Worm (Caenorhabditis elegans) whole organism, young adult: ENCODE results near the gene thn-6.

Source experiments
- D2030.7 ChIP-seq: fragments of 200-800 bp; sonication (Bioruptor generic); IDR thresholded peaks from 2 replicates; pipeline ENCODE4 v1.3.6; 2022; ENCODE audit warnings: missing genetic modification reagents, missing genetic modification characterization, missing compliant biosample characterization
- F39B2.1 ChIP-seq: fragments of 200-800 bp; sonication (Bioruptor generic); IDR thresholded peaks from 2 replicates; pipeline ENCODE4 v1.3.6; 2022; ENCODE audit warnings: missing genetic modification reagents, missing genetic modification characterization, missing compliant biosample characterization
- F57A8.1 ChIP-seq: fragments of 200-800 bp; sonication (Bioruptor generic); optimal IDR thresholded peaks from 2 replicates; lab custom pipeline; 2018; ENCODE audit warnings: mild to moderate bottlenecking, missing genetic modification characterization, moderate library complexity, missing compliant biosample characterization
- K12H6.12 ChIP-seq: fragments of 200-800 bp; sonication (Bioruptor generic); optimal IDR thresholded peaks from 2 replicates; lab custom pipeline; 2018; ENCODE audit warnings: mild to moderate bottlenecking, missing genetic modification characterization, missing compliant biosample characterization
- T07F8.4 ChIP-seq: sonication (generic microtip); optimal IDR thresholded peaks from 2 replicates; lab custom pipeline; 2016; ENCODE audit warnings: mild to moderate bottlenecking, missing genetic modification characterization, moderate library complexity, missing compliant biosample characterization
- Y53F4B.3 ChIP-seq: fragments of 200-800 bp; sonication (Bioruptor generic); IDR thresholded peaks from 2 replicates; pipeline ENCODE4 v1.3.6; 2022; ENCODE audit warnings: missing genetic modification reagents, missing genetic modification characterization, missing compliant biosample characterization
- Y53G8AR.9 ChIP-seq: fragments of 200-800 bp; sonication (Bioruptor generic); conservative IDR thresholded peaks from 2 replicates; pipeline ENCODE4 v1.3.6; 2022; ENCODE audit warnings: missing genetic modification reagents, missing genetic modification characterization, missing compliant biosample characterization
- Y56A3A.18 ChIP-seq: fragments of 200-800 bp; sonication (Bioruptor generic); IDR thresholded peaks from 2 replicates; pipeline ENCODE4 v1.3.6; 2022; ENCODE audit warnings: missing genetic modification reagents, missing genetic modification characterization, missing compliant biosample characterization
- Y67H2A.10 ChIP-seq: fragments of 200-800 bp; sonication (Bioruptor generic); conservative IDR thresholded peaks from 2 replicates; pipeline ENCODE4 v1.3.6; 2022; ENCODE audit warnings: missing genetic modification reagents, missing genetic modification characterization, missing compliant biosample characterization
- Y79H2A.3 ChIP-seq: fragments of 200-800 bp; sonication (Bioruptor generic); conservative IDR thresholded peaks from 2 replicates; pipeline ENCODE4 v1.3.6; 2022; ENCODE audit warnings: missing genetic modification reagents, missing genetic modification characterization, missing compliant biosample characterization
- ama-1 ChIP-seq, 3 experiments: fragments of 150-350 bp in 1 of 3; sonication (generic microtip) in 2 of 3; optimal IDR thresholded peaks; 2 replicates each; lab custom pipeline; 2014 to 2018; ENCODE audit warnings: missing biosample characterization in 2 of 3, missing genetic modification characterization in 2 of 3, missing genetic modification reagents in 2 of 3
- aptf-2 ChIP-seq: fragments of 200-800 bp; sonication (Bioruptor generic); conservative IDR thresholded peaks from 2 replicates; pipeline ENCODE4 v1.3.6; 2022; ENCODE audit warnings: missing genetic modification reagents, missing genetic modification characterization, missing compliant biosample characterization
- attf-6 ChIP-seq: fragments of 200-800 bp; sonication (Bioruptor generic); IDR thresholded peaks from 2 replicates; pipeline ENCODE4 v1.3.6; 2022; ENCODE audit warnings: missing genetic modification reagents, missing genetic modification characterization, missing compliant biosample characterization
- bed-2 ChIP-seq: fragments of 200-800 bp; sonication (Bioruptor generic); IDR thresholded peaks from 2 replicates; pipeline ENCODE4 v1.3.6; 2022; ENCODE audit warnings: missing genetic modification reagents, missing genetic modification characterization, missing compliant biosample characterization
- ceh-100 ChIP-seq: fragments of 200-800 bp; sonication (Bioruptor generic); IDR thresholded peaks from 2 replicates; pipeline ENCODE4 v1.3.6; 2022; ENCODE audit warnings: missing genetic modification reagents, missing genetic modification characterization, missing compliant biosample characterization
- ceh-27 ChIP-seq: fragments of 200-800 bp; sonication (Bioruptor generic); optimal IDR thresholded peaks from 2 replicates; lab custom pipeline; 2018; ENCODE audit warnings: mild to moderate bottlenecking, missing genetic modification characterization, moderate library complexity, missing compliant biosample characterization
- ceh-40 ChIP-seq: fragments of 200-800 bp; sonication (Bioruptor generic); IDR thresholded peaks from 2 replicates; pipeline ENCODE4 v1.3.6; 2022; ENCODE audit warnings: missing genetic modification characterization, missing compliant biosample characterization
- dpff-1 ChIP-seq: sonication (generic microtip); optimal IDR thresholded peaks from 2 replicates; lab custom pipeline; 2017; ENCODE audit warnings: mild to moderate bottlenecking, missing genetic modification characterization, missing compliant biosample characterization
- dpl-1 ChIP-seq: fragments of 150-350 bp; optimal IDR thresholded peaks from 2 replicates; lab custom pipeline; 2014; ENCODE audit warnings: missing biosample characterization, missing genetic modification reagents, missing genetic modification characterization
- efl-1 ChIP-seq: fragments of 150-350 bp; optimal IDR thresholded peaks from 2 replicates; lab custom pipeline; 2014; ENCODE audit warnings: missing biosample characterization, missing genetic modification reagents, missing genetic modification characterization
- egl-18 ChIP-seq: fragments of 200-800 bp; sonication (Bioruptor generic); IDR thresholded peaks from 2 replicates; pipeline ENCODE4 v1.3.6; 2022; ENCODE audit warnings: missing genetic modification reagents, missing genetic modification characterization, missing compliant biosample characterization
- egrh-3 ChIP-seq: fragments of 200-800 bp; sonication (Bioruptor generic); IDR thresholded peaks from 2 replicates; pipeline ENCODE4 v1.3.6; 2022; ENCODE audit warnings: missing genetic modification reagents, missing genetic modification characterization, missing compliant biosample characterization
- ekl-4 ChIP-seq: fragments of 200-800 bp; sonication (Bioruptor generic); IDR thresholded peaks from 2 replicates; pipeline ENCODE4 v1.3.6; 2022; ENCODE audit warnings: missing genetic modification reagents, missing genetic modification characterization, missing compliant biosample characterization
- gei-17 ChIP-seq: fragments of 200-800 bp; sonication (Bioruptor generic); optimal IDR thresholded peaks from 2 replicates; lab custom pipeline; 2018; ENCODE audit warnings: mild to moderate bottlenecking, missing genetic modification characterization, missing compliant biosample characterization
- hrde-1 ChIP-seq: sonication (generic microtip); optimal IDR thresholded peaks from 2 replicates; lab custom pipeline; 2016; ENCODE audit warnings: missing genetic modification characterization, mild to moderate bottlenecking, missing compliant biosample characterization, moderate library complexity, missing genotype, missing genetic modification reagents, borderline replicate concordance
- hsf-1 ChIP-seq: fragments of 200-800 bp; sonication (Bioruptor generic); IDR thresholded peaks from 2 replicates; pipeline ENCODE4 v1.3.6; 2022; ENCODE audit warnings: missing genetic modification reagents, missing genetic modification characterization, missing compliant biosample characterization
- let-607 ChIP-seq, 2 experiments: fragments of 200-800 bp in 1 of 2; sonication (Bioruptor generic) in 1 of 2; sonication (generic microtip) in 1 of 2; optimal IDR thresholded peaks; 2 replicates each; lab custom pipeline; 2016 to 2018; ENCODE audit warnings: mild to moderate bottlenecking in 2 of 2, missing compliant biosample characterization in 2 of 2, missing genetic modification characterization in 2 of 2, moderate library complexity in 2 of 2, missing genotype in 1 of 2
- lin-26 ChIP-seq: fragments of 200-800 bp; sonication (Bioruptor generic); IDR thresholded peaks from 2 replicates; pipeline ENCODE4 v1.3.6; 2022; ENCODE audit warnings: missing genetic modification reagents, missing genetic modification characterization, missing compliant biosample characterization
- lin-35 ChIP-seq, 3 experiments: fragments of 150-350 bp in 2 of 3; sonication (generic microtip) in 1 of 3; optimal IDR thresholded peaks; 2 replicates each; lab custom pipeline; 2014 to 2018; ENCODE audit warnings: missing biosample characterization in 3 of 3, missing genetic modification characterization in 3 of 3, missing genetic modification reagents in 3 of 3
- lir-1 ChIP-seq: fragments of 200-800 bp; sonication (Bioruptor generic); conservative IDR thresholded peaks from 2 replicates; pipeline ENCODE4 v1.3.6; 2022; ENCODE audit warnings: missing genetic modification reagents, missing genetic modification characterization, missing compliant biosample characterization
- mxl-1 ChIP-seq: sonication (generic microtip); optimal IDR thresholded peaks from 2 replicates; lab custom pipeline; 2016; ENCODE audit warnings: missing genetic modification characterization, missing compliant biosample characterization
- nfya-1 ChIP-seq: sonication (generic microtip); optimal IDR thresholded peaks from 2 replicates; lab custom pipeline; 2017; ENCODE audit warnings: antibody characterized with exemption, missing compliant biosample characterization, missing genetic modification characterization, borderline replicate concordance; ENCODE audit not compliant: insufficient read depth
- nfya-2 ChIP-seq: fragments of 200-800 bp; sonication (Bioruptor generic); IDR thresholded peaks from 2 replicates; pipeline ENCODE4 v1.3.6; 2022; ENCODE audit warnings: missing genetic modification reagents, missing genetic modification characterization, missing compliant biosample characterization
- nhr-120 ChIP-seq: fragments of 200-800 bp; sonication (Bioruptor generic); IDR thresholded peaks from 2 replicates; pipeline ENCODE4 v1.3.6; 2022; ENCODE audit warnings: missing genetic modification characterization, missing compliant biosample characterization
- nhr-27 ChIP-seq: fragments of 200-800 bp; sonication (Bioruptor generic); optimal IDR thresholded peaks from 2 replicates; lab custom pipeline; 2018; ENCODE audit warnings: mild to moderate bottlenecking, missing genetic modification characterization, moderate library complexity, missing compliant biosample characterization
- nhr-90 ChIP-seq: sonication (generic microtip); optimal IDR thresholded peaks from 2 replicates; lab custom pipeline; 2016; ENCODE audit warnings: missing genotype, mild to moderate bottlenecking, missing genetic modification characterization, missing compliant biosample characterization
- rec-8 ChIP-seq, 2 experiments: sonication (generic microtip); optimal IDR thresholded peaks; 2 replicates each; lab custom pipeline; 2016; ENCODE audit warnings: mild to moderate bottlenecking in 2 of 2, missing genetic modification characterization in 2 of 2, missing genetic modification reagents in 2 of 2, missing genotype in 2 of 2, missing biosample characterization in 1 of 2, missing compliant biosample characterization in 1 of 2, moderate library complexity in 1 of 2
- repo-1 ChIP-seq: sonication (generic microtip); optimal IDR thresholded peaks from 2 replicates; lab custom pipeline; 2017; ENCODE audit warnings: mild to moderate bottlenecking, missing genetic modification characterization, missing compliant biosample characterization
- sdz-38 ChIP-seq: sonication (generic microtip); optimal IDR thresholded peaks from 2 replicates; lab custom pipeline; 2016; ENCODE audit warnings: missing genotype, missing genetic modification characterization, missing compliant biosample characterization
- sea-2 ChIP-seq: fragments of 200-800 bp; sonication (Bioruptor generic); IDR thresholded peaks from 2 replicates; pipeline ENCODE4 v1.3.6; 2022; ENCODE audit warnings: missing genetic modification characterization, missing compliant biosample characterization
- snpc-4 ChIP-seq, 5 experiments: fragments of 150-350 bp in 1 of 5; sonication (generic microtip) in 4 of 5; optimal IDR thresholded peaks; 2 replicates each; lab custom pipeline; 2014 to 2018; ENCODE audit warnings: missing genetic modification characterization in 5 of 5, missing biosample characterization in 3 of 5, antibody characterized with exemption in 2 of 5, mild to moderate bottlenecking in 2 of 5, missing compliant biosample characterization in 2 of 5, missing genotype in 2 of 5, moderate library complexity in 2 of 5, missing genetic modification reagents in 1 of 5
- tbx-9 ChIP-seq: sonication (generic microtip); optimal IDR thresholded peaks from 2 replicates; lab custom pipeline; 2016; ENCODE audit warnings: borderline replicate concordance, missing genetic modification characterization, inconsistent platforms, missing compliant biosample characterization
- tlf-1 ChIP-seq: fragments of 200-800 bp; sonication (Bioruptor generic); optimal IDR thresholded peaks from 2 replicates; lab custom pipeline; 2018; ENCODE audit warnings: mild to moderate bottlenecking, missing genetic modification characterization, missing compliant biosample characterization
- zfh-2 ChIP-seq: fragments of 200-800 bp; sonication (Bioruptor generic); conservative IDR thresholded peaks from 2 replicates; pipeline ENCODE4 v1.3.6; 2022; ENCODE audit warnings: missing genetic modification reagents, missing genetic modification characterization, missing compliant biosample characterization
- ztf-18 ChIP-seq: sonication (generic microtip); optimal IDR thresholded peaks from 2 replicates; lab custom pipeline; 2016; ENCODE audit warnings: missing genotype, mild to moderate bottlenecking, missing genetic modification characterization, missing compliant biosample characterization
- ztf-25 ChIP-seq: fragments of 200-800 bp; sonication (Bioruptor generic); IDR thresholded peaks from 2 replicates; pipeline ENCODE4 v1.3.6; 2022; ENCODE audit warnings: missing genetic modification reagents, missing genetic modification characterization, missing compliant biosample characterization
- ztf-28 ChIP-seq: fragments of 200-800 bp; sonication (Bioruptor generic); IDR thresholded peaks from 2 replicates; pipeline ENCODE4 v1.3.6; 2022; ENCODE audit warnings: missing genetic modification reagents, missing genetic modification characterization, missing compliant biosample characterization
- ztf-3 ChIP-seq: fragments of 200-800 bp; sonication (Bioruptor generic); optimal IDR thresholded peaks from 2 replicates; lab custom pipeline; 2018; ENCODE audit warnings: mild to moderate bottlenecking, missing genetic modification characterization, missing compliant biosample characterization

thn-6 gene

ce11 chrIV:5206716-5207115 lies 22.0 kb upstream of the thn-6 start:
- no peak for TF ChIP-seq nfya-2 (GFP tag; lab: Robert Waterston, UW)
- no peak for TF ChIP-seq sea-2 (GFP tag; lab: Robert Waterston, UW)
- TF ChIP-seq gei-17 (GFP tag; lab: Kevin White, UChicago), result no peak
- TF ChIP-seq ama-1 (optimal IDR thresholded peaks at IDR 0.05; lab: Kevin White, UChicago), result no peak
- TF ChIP-seq ama-1 (GFP tag; optimal IDR thresholded peaks at IDR 0.05; lab: Kevin White, UChicago), result peak in 1 of 2 experiments; percentile 22
- no peak for TF ChIP-seq egrh-3 (GFP tag; lab: Robert Waterston, UW)
- TF ChIP-seq efl-1 (GFP tag; lab: Kevin White, UChicago), result no peak
- TF ChIP-seq Y67H2A.10 (GFP tag; lab: Robert Waterston, UW), result no peak
- TF ChIP-seq D2030.7 (GFP tag; lab: Robert Waterston, UW), result no peak
- no peak for TF ChIP-seq T07F8.4
- TF ChIP-seq lin-26 (GFP tag; lab: Robert Waterston, UW), result no peak
- TF ChIP-seq tbx-9, result no peak
- TF ChIP-seq aptf-2 (GFP tag; lab: Robert Waterston, UW), result no peak
- TF ChIP-seq Y79H2A.3, result peak; percentile 75
- TF ChIP-seq nfya-1 (tag; lab: Kevin White, UChicago), result no peak
- TF ChIP-seq ceh-40 (GFP tag; lab: Robert Waterston, UW), result no peak
- no peak for TF ChIP-seq nhr-90 (tag; lab: Kevin White, UChicago)
- no peak for TF ChIP-seq dpl-1
- no peak for TF ChIP-seq repo-1 (tag; lab: Kevin White, UChicago)
- no peak for TF ChIP-seq mxl-1 (tag; lab: Kevin White, UChicago)
- TF ChIP-seq attf-6 (GFP tag; lab: Robert Waterston, UW), result 0 out of 2 replicates have a peak, but pooled peaks have one; percentile 41
- TF ChIP-seq Y53F4B.3, result no peak
- TF ChIP-seq nhr-27 (tag; lab: Kevin White, UChicago), result no peak
- no peak for TF ChIP-seq rec-8 (tag; optimal IDR thresholded peaks at IDR 0.05; lab: Kevin White, UChicago)
- no peak for TF ChIP-seq dpff-1 (tag; lab: Kevin White, UChicago)
- TF ChIP-seq lin-35 (GFP tag; optimal IDR thresholded peaks at IDR 0.05; lab: Kevin White, UChicago), result no peak
- TF ChIP-seq hrde-1, result peak; percentile 3
- TF ChIP-seq F57A8.1 (GFP tag; lab: Kevin White, UChicago), result no peak
- no peak for TF ChIP-seq K12H6.12 (tag; lab: Kevin White, UChicago)
- no peak for TF ChIP-seq Y53G8AR.9
- TF ChIP-seq ceh-100 (GFP tag; lab: Robert Waterston, UW), result no peak
- TF ChIP-seq lir-1 (GFP tag; lab: Robert Waterston, UW), result no peak
- 0 out of 2 replicates have a peak, but pooled peaks have one; percentile 19 for TF ChIP-seq ekl-4
- no peak for TF ChIP-seq Y56A3A.18
- no peak for TF ChIP-seq ceh-27 (GFP tag; lab: Kevin White, UChicago)
- no peak for TF ChIP-seq let-607 (tag; optimal IDR thresholded peaks at IDR 0.05; lab: Kevin White, UChicago)
- TF ChIP-seq snpc-4 (GFP tag; optimal IDR thresholded peaks at IDR 0.05; lab: Kevin White, UChicago), result no peak
- peak in 1 of 4 experiments; percentile 74 for TF ChIP-seq snpc-4 (tag; optimal IDR thresholded peaks at IDR 0.05; lab: Kevin White, UChicago)

- TF ChIP-seq ztf-28 (GFP tag; lab: Robert Waterston, UW) (no peak), ztf-25 (no peak), F39B2.1 (GFP tag; lab: Robert Waterston, UW) (no peak), hrde-1 (no peak), bed-2 (GFP tag; lab: Robert Waterston, UW) (no peak), zfh-2 (GFP tag; lab: Robert Waterston, UW) (no peak), hsf-1 (no peak), egl-18 (GFP tag; lab: Robert Waterston, UW) (no peak), let-607 (tag; optimal IDR thresholded peaks at IDR 0.05; lab: Kevin White, UChicago) (peak; percentile 95 to 97), nhr-120 (GFP tag; lab: Robert Waterston, UW) (no peak), sdz-38 (tag; lab: Kevin White, UChicago) (no peak), ztf-18 (tag; lab: Kevin White, UChicago) (peak; percentile 64), tlf-1 (GFP tag; lab: Kevin White, UChicago) (peak; percentile 64), D2030.7 (GFP tag; lab: Robert Waterston, UW) (peak; percentile 48), attf-6 (GFP tag; lab: Robert Waterston, UW) (0 out of 2 replicates have a peak, but pooled peaks have one; percentile 35), efl-1 (GFP tag; lab: Kevin White, UChicago) (peak; percentile 67), ztf-3 (GFP tag; lab: Kevin White, UChicago) (no peak)
Observed at ce11 chrIV:5209390-5209789, 19.3 kb upstream of the thn-6 start, which contains the start of the genes Y59E9AL.36 and nbet-1. TSS of gene Y59E9AL.36 (minus strand) at chrIV:5209481. TSS of gene nbet-1 (plus strand) at chrIV:5209501.
